Worm (Caenorhabditis elegans) whole organism, midembryonic: ENCODE results near the gene ZK1098.3.

Source experiments
- flt-1 ChIP-seq: fragments of 200-800 bp; sonication (Bioruptor generic); IDR thresholded peaks from 2 replicates; pipeline ENCODE4 v1.3.6; 2022; ENCODE audit warnings: missing genetic modification characterization, missing compliant biosample characterization
- tab-1 ChIP-seq: fragments of 200-800 bp; sonication (Bioruptor generic); IDR thresholded peaks from 2 replicates; pipeline ENCODE4 v1.3.6; 2022; ENCODE audit warnings: missing genetic modification characterization, missing compliant biosample characterization
- ztf-23 ChIP-seq: fragments of 200-800 bp; sonication (Bioruptor generic); IDR thresholded peaks from 2 replicates; pipeline ENCODE4 v1.3.6; 2022; ENCODE audit warnings: missing genetic modification reagents, missing genetic modification characterization, missing compliant biosample characterization

DNA sequence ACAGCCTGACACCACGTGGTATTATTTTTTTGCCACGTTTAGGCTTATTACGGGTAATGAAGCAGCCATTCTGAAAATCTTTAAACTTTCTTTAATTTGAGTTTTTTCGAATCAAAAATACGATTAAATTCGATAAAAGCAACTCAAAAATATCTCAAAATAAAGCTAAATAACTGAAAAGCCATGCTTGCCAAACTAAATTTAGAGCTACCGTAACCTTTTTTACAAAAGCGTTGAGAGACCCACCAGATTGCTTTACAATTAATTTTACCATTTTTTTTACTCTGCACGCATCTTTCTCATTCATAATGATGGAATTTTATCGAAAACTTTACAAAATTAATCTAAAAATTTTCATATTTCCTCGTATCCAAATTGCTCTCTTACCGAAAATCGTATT is 50.5 kb downstream of the ZK1098.3 start:
- no peak for TF ChIP-seq ztf-23
- TF ChIP-seq flt-1 (GFP tag; lab: Robert Waterston, UW), result no peak
- TF ChIP-seq tab-1, result no peak
